Fruit fly (Drosophila melanogaster) whole organism, wandering third instar larva: ENCODE data around the gene Cypl.

Experiments
- Abd-B ChIP-seq: fragments of >200 bp; optimal IDR thresholded peaks from 2 replicates; lab custom pipeline; 2017; ENCODE audit warnings: missing biosample characterization, missing genetic modification characterization
- CG32264 ChIP-seq: fragments of 200-800 bp; sonication (Bioruptor generic); optimal IDR thresholded peaks from 2 replicates; lab custom pipeline; 2016; ENCODE audit warnings: missing biosample characterization, missing genetic modification characterization
- CG9705 ChIP-seq: fragments of 200-800 bp; sonication (Bioruptor generic); optimal IDR thresholded peaks from 2 replicates; lab custom pipeline; 2018; ENCODE audit warnings: missing biosample characterization, mild to moderate bottlenecking, missing genetic modification characterization
- CrebA ChIP-seq: fragments of 200-800 bp; sonication (Bioruptor generic); optimal IDR thresholded peaks from 2 replicates; lab custom pipeline; 2016; ENCODE audit warnings: missing biosample characterization, mild to moderate bottlenecking, missing genetic modification characterization, borderline replicate concordance
- Dfd ChIP-seq: fragments of >200 bp; optimal IDR thresholded peaks from 2 replicates; lab custom pipeline; 2017; ENCODE audit warnings: missing biosample characterization, missing genetic modification characterization
- Dif ChIP-seq: fragments of 200-275, 200-300 bp; sonication (Bioruptor generic); optimal IDR thresholded peaks from 2 replicates; lab custom pipeline; 2018; ENCODE audit warnings: missing biosample characterization, missing genetic modification characterization; ENCODE audit not compliant: partially characterized antibody
- GATAd ChIP-seq: sonication (Bioruptor generic); optimal IDR thresholded peaks from 2 replicates; lab custom pipeline; 2016; ENCODE audit warnings: missing biosample characterization, missing genetic modification characterization
- HLH106 ChIP-seq: fragments of 200-800 bp; optimal IDR thresholded peaks from 3 replicates; lab custom pipeline; 2019; ENCODE audit warnings: missing biosample characterization, mild to moderate bottlenecking, missing genetic modification characterization, moderate library complexity
- Hnf4 ChIP-seq: fragments of 200-800 bp; sonication (Bioruptor generic); optimal IDR thresholded peaks from 2 replicates; lab custom pipeline; 2016; ENCODE audit warnings: missing biosample characterization, mild to moderate bottlenecking, missing genetic modification characterization
- Hr78 ChIP-seq: fragments of >200 bp; optimal IDR thresholded peaks from 2 replicates; lab custom pipeline; 2017; ENCODE audit warnings: missing biosample characterization, missing genetic modification characterization
- Hr83 ChIP-seq: fragments of 200-300 bp; sonication (Bioruptor generic); optimal IDR thresholded peaks from 2 replicates; lab custom pipeline; 2016; ENCODE audit warnings: missing biosample characterization, mild to moderate bottlenecking, missing genetic modification characterization, moderate library complexity; ENCODE audit not compliant: poor library complexity, severe bottlenecking
- Jra ChIP-seq: sonication (Bioruptor generic); optimal IDR thresholded peaks from 2 replicates; lab custom pipeline; 2016; ENCODE audit warnings: missing biosample characterization, missing genetic modification characterization
- Mio ChIP-seq: sonication (Bioruptor generic); optimal IDR thresholded peaks from 2 replicates; lab custom pipeline; 2016; ENCODE audit warnings: missing biosample characterization, missing genetic modification characterization
- Myc ChIP-seq: fragments of >200 bp; optimal IDR thresholded peaks from 2 replicates; lab custom pipeline; 2017
- N ChIP-seq: fragments of >200 bp; optimal IDR thresholded peaks from 2 replicates; lab custom pipeline; 2018; ENCODE audit warnings: missing biosample characterization, missing external identifiers, missing genetic modification characterization
- OdsH ChIP-seq: fragments of 200-800 bp; sonication (Bioruptor generic); optimal IDR thresholded peaks from 2 replicates; lab custom pipeline; 2016; ENCODE audit warnings: missing biosample characterization, mild to moderate bottlenecking, missing genetic modification characterization
- Rel ChIP-seq, 2 experiments: fragments of 200-800 bp; sonication (Bioruptor generic) in 1 of 2; optimal IDR thresholded peaks; 2 replicates in 1 of 2; 3 replicates in 1 of 2; lab custom pipeline; 2016 to 2019; ENCODE audit warnings: mild to moderate bottlenecking in 2 of 2, missing biosample characterization in 2 of 2, missing genetic modification characterization in 2 of 2, moderate library complexity in 1 of 2
- Sp1 ChIP-seq: fragments of 200-800 bp; sonication (Bioruptor generic); optimal IDR thresholded peaks from 3 replicates; lab custom pipeline; 2019; ENCODE audit warnings: missing biosample characterization, mild to moderate bottlenecking, missing genetic modification characterization, moderate library complexity
- Vsx2 ChIP-seq: fragments of 200-300, 225-300 bp; sonication (Bioruptor generic); optimal IDR thresholded peaks from 2 replicates; lab custom pipeline; 2018; ENCODE audit warnings: missing biosample characterization, missing genetic modification characterization; ENCODE audit not compliant: partially characterized antibody
- br ChIP-seq: fragments of 200-800 bp; sonication (Bioruptor generic); optimal IDR thresholded peaks from 2 replicates; lab custom pipeline; 2016; ENCODE audit warnings: missing biosample characterization, missing genetic modification characterization
- brk ChIP-seq: fragments of 200-800 bp; sonication (Bioruptor generic); optimal IDR thresholded peaks from 2 replicates; lab custom pipeline; 2016; ENCODE audit warnings: missing biosample characterization, mild to moderate bottlenecking, missing genetic modification characterization
- dl ChIP-seq, 2 experiments: fragments of 175-275, 200-275 bp in 1 of 2; fragments of 200-275 bp in 1 of 2; sonication (Bioruptor generic); optimal IDR thresholded peaks; lab custom pipeline; 2018; ENCODE audit warnings: mild to moderate bottlenecking in 2 of 2, missing biosample characterization in 2 of 2, missing genetic modification characterization in 2 of 2, moderate library complexity in 2 of 2; ENCODE audit not compliant: partially characterized antibody in 2 of 2, insufficient read depth in 1 of 2
- dmrt93B ChIP-seq: fragments of 200-800 bp; sonication (Bioruptor generic); optimal IDR thresholded peaks from 2 replicates; lab custom pipeline; 2018; ENCODE audit warnings: missing biosample characterization, mild to moderate bottlenecking, missing genetic modification characterization
- dsf ChIP-seq: sonication (Bioruptor generic); optimal IDR thresholded peaks from 2 replicates; lab custom pipeline; 2016; ENCODE audit warnings: missing biosample characterization, missing genetic modification characterization, borderline replicate concordance
- ey ChIP-seq: fragments of 200-800 bp; sonication (Bioruptor generic); optimal IDR thresholded peaks from 2 replicates; lab custom pipeline; 2016; ENCODE audit warnings: missing biosample characterization, missing genetic modification characterization
- fru ChIP-seq: fragments of 200-800 bp; sonication (Bioruptor generic); optimal IDR thresholded peaks from 3 replicates; lab custom pipeline; 2016; ENCODE audit warnings: missing biosample characterization, mild to moderate bottlenecking, missing genetic modification characterization
- h ChIP-seq: fragments of 200-800 bp; sonication (Bioruptor generic); optimal IDR thresholded peaks from 3 replicates; lab custom pipeline; 2016; ENCODE audit warnings: missing biosample characterization, mild to moderate bottlenecking, missing genetic modification characterization
- jim ChIP-seq: fragments of 175-275, 200-325 bp; sonication (Bioruptor generic); optimal IDR thresholded peaks from 2 replicates; lab custom pipeline; 2016; ENCODE audit warnings: missing biosample characterization, mild to moderate bottlenecking, missing genetic modification characterization
- lola ChIP-seq: fragments of >200 bp; optimal IDR thresholded peaks from 2 replicates; lab custom pipeline; 2017; ENCODE audit warnings: missing biosample characterization, missing genetic modification characterization
- pan ChIP-seq: fragments of >200 bp; optimal IDR thresholded peaks from 2 replicates; lab custom pipeline; 2017
- psq ChIP-seq: fragments of 200-800 bp; sonication (Bioruptor generic); optimal IDR thresholded peaks from 3 replicates; lab custom pipeline; 2017; ENCODE audit warnings: missing biosample characterization, mild to moderate bottlenecking, missing genetic modification characterization, moderate library complexity
- rgr ChIP-seq: fragments of 200-800 bp; sonication (Bioruptor generic); optimal IDR thresholded peaks from 3 replicates; lab custom pipeline; 2016; ENCODE audit warnings: missing biosample characterization, mild to moderate bottlenecking, missing genetic modification characterization
- sage ChIP-seq: fragments of 200-800 bp; sonication (Bioruptor generic); optimal IDR thresholded peaks from 2 replicates; lab custom pipeline; 2016; ENCODE audit warnings: missing biosample characterization, mild to moderate bottlenecking, missing genetic modification characterization
- sv ChIP-seq: fragments of 200-800 bp; sonication (Bioruptor generic); optimal IDR thresholded peaks from 3 replicates; lab custom pipeline; 2016; ENCODE audit warnings: missing biosample characterization, missing genetic modification characterization
- tai ChIP-seq: sonication (Bioruptor generic); optimal IDR thresholded peaks from 2 replicates; lab custom pipeline; 2016; ENCODE audit warnings: missing biosample characterization, missing genetic modification characterization
- usp ChIP-seq: fragments of >200 bp; optimal IDR thresholded peaks from 2 replicates; lab custom pipeline; 2017; ENCODE audit warnings: missing biosample characterization, missing genetic modification characterization
- woc ChIP-seq: sonication (Bioruptor generic); optimal IDR thresholded peaks from 2 replicates; lab custom pipeline; 2016; ENCODE audit warnings: missing biosample characterization, mild to moderate bottlenecking, missing genetic modification characterization

The Cypl gene

DNA sequence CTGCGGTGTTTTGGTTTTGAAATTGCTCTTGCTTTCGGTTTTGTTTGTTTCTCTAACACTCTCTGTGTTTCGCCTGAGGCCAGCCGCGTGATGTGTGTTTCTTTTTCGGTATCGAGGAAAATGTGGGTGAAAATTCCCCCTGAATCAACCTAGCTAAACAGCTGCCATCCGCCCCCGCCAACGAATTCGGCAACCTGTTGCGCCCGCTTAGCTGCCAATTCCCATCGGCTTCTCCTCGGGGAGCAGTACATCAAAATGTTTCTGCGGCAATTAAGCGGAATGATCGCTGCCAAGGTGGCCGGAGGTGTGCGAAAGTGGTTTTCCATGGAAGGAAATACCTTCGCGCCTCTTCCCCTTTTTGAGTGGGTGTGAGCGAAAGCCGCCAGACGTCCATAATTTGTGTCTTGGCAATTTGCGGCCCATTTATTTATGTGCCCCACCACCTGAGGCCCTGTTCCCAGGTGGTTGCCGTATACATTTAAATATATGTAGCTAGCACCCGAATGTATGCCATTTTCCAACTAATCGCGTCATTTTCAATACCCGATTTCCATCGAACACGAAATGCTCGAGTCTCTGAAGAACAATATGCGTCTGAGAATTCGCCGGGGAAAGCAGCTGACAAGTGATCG is 44.0 kb upstream of the Cypl start:
- TF ChIP-seq lola (GFP tag; lab: Kevin White, UChicago) = no peak
- TF ChIP-seq CrebA (GFP tag; lab: Kevin White, UChicago) = no peak
- TF ChIP-seq tai (GFP tag; lab: Kevin White, UChicago) = no peak
- TF ChIP-seq Hr78 (GFP tag; lab: Kevin White, UChicago) = no peak
- no peak for TF ChIP-seq Myc
- no peak for TF ChIP-seq h
- TF ChIP-seq psq (GFP tag; lab: Kevin White, UChicago) = no peak
- no peak for TF ChIP-seq Hnf4 (GFP tag; lab: Kevin White, UChicago)
- no peak for TF ChIP-seq dmrt93B (GFP tag; lab: Kevin White, UChicago)

dm6 chr3L:581037-581436 is 38.3 kb upstream of the Cypl start, which contains the start of gene Ppm1:
Ppm1 (plus strand) TSS chr3L:581337.
- TF ChIP-seq br (GFP tag; lab: Kevin White, UChicago) = no peak
- no peak for TF ChIP-seq woc
- no peak for TF ChIP-seq dsf (GFP tag; lab: Kevin White, UChicago)
- TF ChIP-seq OdsH (GFP tag; lab: Kevin White, UChicago) = no peak
- no peak for TF ChIP-seq dmrt93B (GFP tag; lab: Kevin White, UChicago)
- no peak for TF ChIP-seq ey (GFP tag; lab: Kevin White, UChicago)
- TF ChIP-seq Hr78 (GFP tag; lab: Kevin White, UChicago) = no peak
- no peak for TF ChIP-seq Dif (GFP tag; lab: Kevin White, UChicago)
- TF ChIP-seq Jra = no peak
- TF ChIP-seq CrebA (GFP tag; lab: Kevin White, UChicago) = no peak
- no peak for TF ChIP-seq usp (GFP tag; lab: Kevin White, UChicago)
- no peak for TF ChIP-seq sage (GFP tag; lab: Kevin White, UChicago)
- TF ChIP-seq dl (GFP tag; optimal IDR thresholded peaks at IDR 0.05; lab: Kevin White, UChicago; ENCODE audit: insufficient read depth in 1 of 2, partially characterized antibody in 2 of 2) = no peak
- no peak for TF ChIP-seq tai (GFP tag; lab: Kevin White, UChicago)
- no peak for TF ChIP-seq sv (GFP tag; lab: Kevin White, UChicago)
- TF ChIP-seq fru = no peak
- TF ChIP-seq CG32264 (GFP tag; lab: Kevin White, UChicago) = no peak
- no peak for TF ChIP-seq N (GFP tag; lab: Kevin White, UChicago)
- no peak for TF ChIP-seq brk (GFP tag; lab: Kevin White, UChicago)

dm6 chr3L:572940-573339 is 30.2 kb upstream of the Cypl start:
- TF ChIP-seq Hnf4 (GFP tag; lab: Kevin White, UChicago) = no peak
- TF ChIP-seq ey (GFP tag; lab: Kevin White, UChicago) = no peak
- TF ChIP-seq Myc = no peak
- peak; percentile 56 for TF ChIP-seq Dfd (GFP tag; lab: Kevin White, UChicago)
- TF ChIP-seq sv (GFP tag; lab: Kevin White, UChicago) = no peak
- TF ChIP-seq Sp1 (GFP tag; lab: Kevin White, UChicago) = no peak

dm6 chr3L:565964-566627 is 23.4 kb upstream of the Cypl start:
- TF ChIP-seq Dfd (GFP tag; lab: Kevin White, UChicago) (no peak), sv (GFP tag; lab: Kevin White, UChicago) (no peak), Dif (GFP tag; lab: Kevin White, UChicago) (no peak), dmrt93B (GFP tag; lab: Kevin White, UChicago) (peak; percentile 74), usp (GFP tag; lab: Kevin White, UChicago) (no peak), CG9705 (GFP tag; lab: Kevin White, UChicago) (peak; percentile 51), Hnf4 (GFP tag; lab: Kevin White, UChicago) (no peak), ey (GFP tag; lab: Kevin White, UChicago) (peak; percentile 80), dsf (GFP tag; lab: Kevin White, UChicago) (no peak), fru (peak; percentile 81), rgr (GFP tag; lab: Kevin White, UChicago) (peak; percentile 69), sage (GFP tag; lab: Kevin White, UChicago) (no peak), CG32264 (GFP tag; lab: Kevin White, UChicago) (peak; percentile 27), psq (GFP tag; lab: Kevin White, UChicago) (peak; percentile 65), br (GFP tag; lab: Kevin White, UChicago) (peak; percentile 73), pan (lab: Kevin White, UChicago) (no peak), Hr83 (GFP tag; lab: Kevin White, UChicago) (no peak), CrebA (GFP tag; lab: Kevin White, UChicago) (no peak), Mio (GFP tag; lab: Kevin White, UChicago) (no peak), Hr78 (GFP tag; lab: Kevin White, UChicago) (no peak), Vsx2 (GFP tag; lab: Kevin White, UChicago) (no peak), Rel (GFP tag; optimal IDR thresholded peaks at IDR 0.05; lab: Kevin White, UChicago) (no peak), Rel (tag; optimal IDR thresholded peaks at IDR 0.05; lab: Kevin White, UChicago) (peak; percentile 16), jim (GFP tag; lab: Kevin White, UChicago) (no peak), Jra (no peak), OdsH (GFP tag; lab: Kevin White, UChicago) (peak; percentile 70), Abd-B (GFP tag; lab: Kevin White, UChicago) (no peak), dl (GFP tag; optimal IDR thresholded peaks at IDR 0.05; lab: Kevin White, UChicago; ENCODE audit: insufficient read depth in 1 of 2, partially characterized antibody in 2 of 2) (no peak), h (peak; percentile 78), tai (GFP tag; lab: Kevin White, UChicago) (no peak), HLH106 (tag; lab: Kevin White, UChicago) (peak; percentile 85), lola (GFP tag; lab: Kevin White, UChicago) (no peak), Myc (no peak), GATAd (GFP tag; lab: Kevin White, UChicago) (no peak)
